Worm (Caenorhabditis elegans) whole organism, L1 larva: ENCODE results near the gene csn-5.

Source experiments
- C16A3.4 ChIP-seq: fragments of 150-350 bp; optimal IDR thresholded peaks from 2 replicates; lab custom pipeline; 2014; ENCODE audit warnings: missing biosample characterization, missing genetic modification characterization
- Y116A8C.19 ChIP-seq: sonication (generic microtip); optimal IDR thresholded peaks from 2 replicates; lab custom pipeline; 2016; ENCODE audit warnings: missing compliant biosample characterization, missing genetic modification characterization, borderline replicate concordance
- alr-1 ChIP-seq: fragments of 200-800 bp; sonication (Bioruptor generic); optimal IDR thresholded peaks from 2 replicates; lab custom pipeline; 2018; ENCODE audit warnings: borderline replicate concordance, mild to moderate bottlenecking, missing genetic modification characterization, missing compliant biosample characterization
- aly-2 ChIP-seq: fragments of 150-350 bp; optimal IDR thresholded peaks from 2 replicates; lab custom pipeline; 2014; ENCODE audit warnings: missing biosample characterization, missing genetic modification characterization
- ceh-63 ChIP-seq: fragments of 200-800 bp; sonication (Bioruptor generic); optimal IDR thresholded peaks from 2 replicates; lab custom pipeline; 2018; ENCODE audit warnings: mild to moderate bottlenecking, missing genetic modification characterization, missing compliant biosample characterization
- ceh-8 ChIP-seq: fragments of 200-800 bp; sonication (Bioruptor generic); optimal IDR thresholded peaks from 2 replicates; lab custom pipeline; 2018; ENCODE audit warnings: mild to moderate bottlenecking, missing genetic modification characterization, moderate library complexity, missing compliant biosample characterization
- ceh-82 ChIP-seq, 3 experiments: fragments of 150-350 bp in 1 of 3; sonication (generic microtip) in 2 of 3; optimal IDR thresholded peaks; 2 replicates each; lab custom pipeline; 2014 to 2017; ENCODE audit warnings: missing biosample characterization in 3 of 3, missing genetic modification characterization in 3 of 3
- efl-1 ChIP-seq, 4 experiments: fragments of 150-350 bp; optimal IDR thresholded peaks in 3 of 4; peaks in 1 of 4; 1 replicate in 1 of 4; 2 replicates in 3 of 4; lab custom pipeline; 2014; ENCODE audit warnings: missing biosample characterization in 2 of 4, missing genetic modification characterization in 2 of 4, missing genetic modification reagents in 2 of 4
- egl-27 ChIP-seq, 2 experiments: fragments of 150-350 bp in 1 of 2; sonication (generic microtip); optimal IDR thresholded peaks; 3 replicates each; lab custom pipeline; 2017 to 2018; ENCODE audit warnings: missing biosample characterization in 2 of 2, missing genetic modification characterization in 2 of 2, missing genetic modification reagents in 2 of 2
- elt-2 ChIP-seq: sonication (generic microtip); optimal IDR thresholded peaks from 2 replicates; lab custom pipeline; 2016; ENCODE audit warnings: missing genetic modification characterization, mild to moderate bottlenecking, inconsistent platforms, missing compliant biosample characterization, missing genetic modification reagents
- elt-3 ChIP-seq, 6 experiments: fragments of 150-350 bp in 1 of 6; sonication (generic microtip); optimal IDR thresholded peaks; 2 replicates each; lab custom pipeline; 2017 to 2018; ENCODE audit warnings: missing biosample characterization in 6 of 6, missing genetic modification characterization in 6 of 6, inconsistent platforms in 1 of 6
- fkh-10 ChIP-seq: sonication (generic microtip); optimal IDR thresholded peaks from 2 replicates; lab custom pipeline; 2017; ENCODE audit warnings: missing biosample characterization, missing genetic modification reagents, missing genetic modification characterization
- fkh-8 ChIP-seq: sonication (generic microtip); optimal IDR thresholded peaks from 2 replicates; lab custom pipeline; 2016; ENCODE audit warnings: mild to moderate bottlenecking, missing genetic modification characterization, missing compliant biosample characterization
- grh-1 ChIP-seq: fragments of 200-800 bp; sonication (Bioruptor generic); IDR thresholded peaks from 2 replicates; pipeline ENCODE4 v1.3.6; 2022; ENCODE audit warnings: missing genetic modification reagents, missing genetic modification characterization, missing compliant biosample characterization
- hlh-17 ChIP-seq: fragments of 200-800 bp; sonication (Bioruptor generic); optimal IDR thresholded peaks from 2 replicates; lab custom pipeline; 2018; ENCODE audit warnings: missing genetic modification characterization, mild to moderate bottlenecking, missing compliant biosample characterization, moderate library complexity, borderline replicate concordance
- irx-1 ChIP-seq: sonication (generic microtip); optimal IDR thresholded peaks from 2 replicates; lab custom pipeline; 2016; ENCODE audit warnings: missing genetic modification characterization, missing compliant biosample characterization
- isw-1 ChIP-seq: fragments of 200-800 bp; sonication (Bioruptor generic); IDR thresholded peaks from 2 replicates; pipeline ENCODE4 v1.3.6; 2022; ENCODE audit warnings: missing genetic modification characterization, missing compliant biosample characterization
- lin-13 ChIP-seq: fragments of 150-350 bp; optimal IDR thresholded peaks from 2 replicates; lab custom pipeline; 2014; ENCODE audit warnings: missing biosample characterization, missing genetic modification reagents, missing genetic modification characterization
- lin-14 ChIP-seq: fragments of 200-800 bp; sonication (Bioruptor generic); optimal IDR thresholded peaks from 2 replicates; lab custom pipeline; 2018; ENCODE audit warnings: mild to moderate bottlenecking, missing genetic modification characterization, moderate library complexity, missing compliant biosample characterization
- lin-39 ChIP-seq: fragments of 150-350 bp; optimal IDR thresholded peaks from 2 replicates; lab custom pipeline; 2014; ENCODE audit warnings: missing biosample characterization, missing genetic modification reagents, missing genetic modification characterization
- mep-1 ChIP-seq: fragments of 150-350 bp; optimal IDR thresholded peaks from 2 replicates; lab custom pipeline; 2014; ENCODE audit warnings: missing biosample characterization, missing genetic modification characterization
- nhr-11 ChIP-seq: fragments of 150-350 bp; optimal IDR thresholded peaks from 2 replicates; lab custom pipeline; 2014; ENCODE audit warnings: missing biosample characterization, missing genetic modification characterization
- nhr-47 ChIP-seq: sonication (generic microtip); optimal IDR thresholded peaks from 2 replicates; lab custom pipeline; 2016; ENCODE audit warnings: mild to moderate bottlenecking, missing genetic modification characterization, moderate library complexity, missing compliant biosample characterization
- nhr-71 ChIP-seq: sonication (generic microtip); optimal IDR thresholded peaks from 2 replicates; lab custom pipeline; 2016; ENCODE audit warnings: mild to moderate bottlenecking, missing genetic modification characterization, moderate library complexity, missing compliant biosample characterization
- nhr-77 ChIP-seq: fragments of 150-350 bp; optimal IDR thresholded peaks from 2 replicates; lab custom pipeline; 2014; ENCODE audit warnings: missing biosample characterization, missing genetic modification characterization
- nhr-85 ChIP-seq: sonication (generic microtip); peaks from one replicate; lab custom pipeline; 2016; ENCODE audit warnings: missing genetic modification characterization, inconsistent platforms, missing compliant biosample characterization
- nhr-90 ChIP-seq: sonication (generic microtip); optimal IDR thresholded peaks from 2 replicates; lab custom pipeline; 2016; ENCODE audit warnings: mild to moderate bottlenecking, missing genetic modification characterization, missing compliant biosample characterization; ENCODE audit not compliant: poor library complexity
- pax-3 ChIP-seq: fragments of 200-800 bp; sonication (Bioruptor generic); optimal IDR thresholded peaks from 2 replicates; lab custom pipeline; 2018; ENCODE audit warnings: mild to moderate bottlenecking, missing genetic modification characterization, moderate library complexity, missing compliant biosample characterization
- pqm-1 ChIP-seq: sonication (generic microtip); optimal IDR thresholded peaks from 3 replicates; lab custom pipeline; 2017; ENCODE audit warnings: missing biosample characterization, missing genetic modification characterization
- rnt-1 ChIP-seq: sonication (generic microtip); optimal IDR thresholded peaks from 2 replicates; lab custom pipeline; 2016; ENCODE audit warnings: mild to moderate bottlenecking, missing genetic modification characterization, moderate library complexity, missing compliant biosample characterization
- skn-1 ChIP-seq: fragments of 150-350 bp; optimal IDR thresholded peaks from 2 replicates; lab custom pipeline; 2014; ENCODE audit warnings: missing biosample characterization, missing genetic modification characterization
- sptf-1 ChIP-seq: fragments of 150-350 bp; optimal IDR thresholded peaks from 2 replicates; lab custom pipeline; 2014; ENCODE audit warnings: missing biosample characterization, missing genetic modification characterization
- tbx-2 ChIP-seq: sonication (generic microtip); optimal IDR thresholded peaks from 2 replicates; lab custom pipeline; 2016; ENCODE audit warnings: missing genetic modification characterization, missing compliant biosample characterization
- tlp-1 ChIP-seq: fragments of 150-350 bp; optimal IDR thresholded peaks from 2 replicates; lab custom pipeline; 2014; ENCODE audit warnings: missing biosample characterization, missing genetic modification characterization
- unc-62 ChIP-seq: fragments of 150-350 bp; optimal IDR thresholded peaks from 2 replicates; lab custom pipeline; 2014; ENCODE audit warnings: missing biosample characterization, missing genetic modification reagents, missing genetic modification characterization

The csn-5 gene

DNA sequence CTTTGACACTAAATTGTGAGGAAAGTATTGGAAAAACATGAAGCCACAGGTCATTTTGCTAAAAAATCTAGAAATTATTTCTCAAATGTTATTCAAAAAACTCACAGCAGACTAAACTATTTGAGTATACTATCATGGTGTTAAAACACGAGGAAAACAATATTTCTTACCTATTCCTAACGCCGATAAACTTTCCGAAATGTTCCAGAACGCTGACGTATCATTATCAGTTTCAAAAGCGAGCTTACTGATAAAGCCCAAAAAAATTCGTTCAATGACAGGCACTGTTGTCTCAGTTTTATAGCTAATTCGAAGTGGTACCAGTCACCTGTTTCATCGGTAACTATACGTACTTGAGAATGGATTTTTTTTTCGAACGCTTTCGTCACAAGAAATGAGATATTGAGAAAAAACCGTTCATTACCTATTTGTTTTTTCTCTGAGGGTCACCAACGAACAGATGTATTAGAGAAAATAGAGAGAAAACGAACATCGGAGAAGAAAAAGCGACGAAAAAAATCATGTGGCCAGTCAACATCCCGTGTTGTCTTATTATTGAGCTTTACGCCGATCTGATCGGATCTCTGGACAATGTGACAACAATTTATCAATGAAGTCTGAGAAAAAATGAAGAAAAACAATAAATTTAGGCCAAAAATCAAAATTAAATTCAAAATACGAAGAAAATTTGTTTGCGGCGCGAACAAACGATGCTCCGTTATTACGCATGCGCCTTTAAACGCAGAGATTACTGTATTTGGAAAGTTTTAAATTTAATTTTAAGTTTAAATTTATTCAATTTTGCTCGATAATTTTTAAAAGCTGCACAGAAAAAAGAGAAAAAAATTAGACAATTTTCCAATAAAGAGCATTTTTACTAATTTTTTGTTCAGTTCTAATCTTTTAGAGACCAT, 17.0 kb downstream of the csn-5 start:
- no peak for TF ChIP-seq tlp-1 (tag; lab: Kevin White, UChicago)
- TF ChIP-seq nhr-71, result peak; percentile 12
- no peak for TF ChIP-seq nhr-90 (tag; lab: Kevin White, UChicago)
- no peak for TF ChIP-seq rnt-1 (tag; lab: Kevin White, UChicago)
- no peak for TF ChIP-seq ceh-63 (GFP tag; lab: Kevin White, UChicago)
- TF ChIP-seq nhr-77 (tag; lab: Kevin White, UChicago), result no peak
- TF ChIP-seq pqm-1 (tag; lab: Kevin White, UChicago), result no peak
- no peak for TF ChIP-seq fkh-10 (GFP tag; lab: Kevin White, UChicago)
- no peak for TF ChIP-seq skn-1 (tag; lab: Kevin White, UChicago)
- no peak for TF ChIP-seq alr-1 (tag; lab: Kevin White, UChicago)
- no peak for TF ChIP-seq lin-39 (tag; lab: Kevin White, UChicago)
- no peak for TF ChIP-seq tbx-2 (tag; lab: Kevin White, UChicago)
- TF ChIP-seq elt-2 (tag; lab: Kevin White, UChicago), result peak; percentile 40

DNA sequence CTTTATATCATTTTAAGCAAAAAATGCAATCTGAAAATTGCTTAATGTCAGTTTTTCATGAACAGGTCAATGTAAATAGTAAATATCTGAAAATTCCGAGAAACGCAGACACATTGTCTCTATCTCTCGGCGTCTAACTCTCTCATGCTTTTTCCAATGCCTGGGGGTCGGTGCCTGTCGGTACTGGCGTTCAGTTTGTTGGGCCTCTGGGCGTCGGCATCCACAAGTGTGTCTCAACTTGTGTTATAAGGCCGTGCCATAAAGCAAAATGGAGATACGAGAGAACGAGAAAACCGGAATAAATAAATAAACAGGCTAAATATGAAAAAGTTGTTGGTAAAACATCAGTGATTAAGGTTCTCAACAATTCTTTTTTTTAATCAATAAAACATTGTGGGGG, 17.9 kb downstream of the csn-5 start:
- peak in 1 of 3 experiments; percentile 4 for TF ChIP-seq ceh-82 (tag; optimal IDR thresholded peaks at IDR 0.05; lab: Kevin White, UChicago)
- TF ChIP-seq mep-1 (tag; lab: Kevin White, UChicago), result peak; percentile 39
- no peak for TF ChIP-seq tbx-2 (tag; lab: Kevin White, UChicago)
- TF ChIP-seq lin-14 (GFP tag; lab: Kevin White, UChicago), result peak; percentile 57

ce11 chrIV:5669459-5669858, 20.1 kb downstream of the csn-5 start, which contains the start of gene T19E7.6:
Gene T19E7.6 (minus strand): TSS chrIV:5669503.
- TF ChIP-seq Y116A8C.19 (no peak), elt-3 (tag; optimal IDR thresholded peaks at IDR 0.05; lab: Kevin White, UChicago) (peak in 1 of 6 experiments; percentile 45)

- TF ChIP-seq efl-1 (optimal IDR thresholded peaks at IDR 0.05; lab: Kevin White, UChicago) (no peak), efl-1 (GFP tag; optimal IDR thresholded peaks at IDR 0.05 in 1 of 2; lab: Kevin White, UChicago) (no peak), nhr-85 (tag; lab: Kevin White, UChicago) (peak; percentile 57), hlh-17 (GFP tag; lab: Kevin White, UChicago) (no peak), irx-1 (tag; lab: Kevin White, UChicago) (no peak)
- TF ChIP-seq, all 84 proteins: peak for 1
Measured at ce11 chrIV:5671325-5671724, 22.0 kb downstream of the csn-5 start.

DNA sequence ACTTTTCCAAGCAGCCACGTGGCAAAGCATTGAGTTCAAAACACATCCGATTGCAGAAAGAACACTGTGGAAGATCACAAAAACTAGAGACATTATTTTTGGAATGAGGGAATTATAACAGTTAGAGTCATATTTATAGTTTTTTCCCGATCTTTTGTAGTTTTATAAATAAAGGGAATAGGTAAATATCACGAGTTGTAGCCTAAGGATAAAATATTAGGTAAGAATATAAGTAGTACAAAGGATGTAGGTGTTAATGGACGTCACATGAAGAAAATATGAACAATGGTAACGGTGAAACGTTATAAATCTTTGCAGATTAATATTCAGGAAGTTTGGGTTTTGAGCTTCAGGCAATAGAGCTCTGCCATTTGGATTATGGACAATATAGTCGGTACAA, 25.1 kb downstream of the csn-5 start, which contains the start of gene srd-5:
TSS of gene srd-5 (minus strand) at position 101 of the 400 bp plus-strand sequence.
- no peak for TF ChIP-seq C16A3.4 (tag; lab: Kevin White, UChicago)
- TF ChIP-seq fkh-10 (GFP tag; lab: Kevin White, UChicago), result no peak
- no peak for TF ChIP-seq unc-62
- TF ChIP-seq pax-3 (tag; lab: Kevin White, UChicago), result no peak
- TF ChIP-seq grh-1 (GFP tag; lab: Robert Waterston, UW), result no peak
- TF ChIP-seq elt-2 (tag; lab: Kevin White, UChicago), result no peak
- TF ChIP-seq ceh-8, result no peak
- no peak for TF ChIP-seq lin-13
- TF ChIP-seq nhr-47, result no peak
- no peak for TF ChIP-seq aly-2 (tag; lab: Kevin White, UChicago)
- TF ChIP-seq nhr-85 (tag; lab: Kevin White, UChicago), result no peak
- no peak for TF ChIP-seq nhr-11 (tag; lab: Kevin White, UChicago)
- TF ChIP-seq hlh-17 (GFP tag; lab: Kevin White, UChicago), result no peak
- no peak for TF ChIP-seq isw-1
- TF ChIP-seq egl-27 (tag; optimal IDR thresholded peaks at IDR 0.05; lab: Kevin White, UChicago), result no peak
- no peak for TF ChIP-seq sptf-1 (tag; lab: Kevin White, UChicago)
- TF ChIP-seq fkh-8 (tag; lab: Kevin White, UChicago), result no peak
